Fruit fly (Drosophila melanogaster): ENCODE measurements around the gene CG17361.

DNA sequence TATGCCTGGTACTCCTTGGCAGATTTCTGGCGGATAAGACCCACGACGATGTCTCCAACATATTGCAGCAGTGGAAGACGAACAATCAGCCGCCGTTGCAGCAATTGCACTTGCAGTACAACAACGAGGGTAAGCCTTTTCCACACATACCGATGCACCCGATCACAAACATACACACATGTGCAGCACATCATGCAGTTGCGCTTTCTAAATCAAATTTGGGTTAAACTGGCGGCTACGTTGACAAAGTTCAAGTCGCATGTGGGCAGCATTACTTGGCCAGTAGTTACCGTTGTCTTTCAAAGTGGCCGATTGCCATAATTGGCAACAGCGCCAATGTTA lies 31.5 kb upstream of the CG17361 start:
- TF ChIP-seq psq (optimal IDR thresholded peaks at IDR 0.05) (no peak), CG8478 (optimal IDR thresholded peaks at IDR 0.05) (no peak), usp (GFP tag; optimal IDR thresholded peaks at IDR 0.05) (no peak), pan (optimal IDR thresholded peaks at IDR 0.05) (no peak)

Data from whole organism.